Fruit fly (Drosophila melanogaster): ENCODE results near the gene endos.
A peak's percentile ranks its signal among the peaks of the same experiment; 100 is the strongest.

The endos gene

dm6 chr3L:14036867-14037313 is 5.4 kb upstream of the endos start, which contains the start of gene Hsp110:
Gene Hsp110, plus strand, starts transcription at chr3L:14037019.
- TF ChIP-seq acj6 (GFP tag; optimal IDR thresholded peaks at IDR 0.05) (no peak), CG11762 (GFP tag; optimal IDR thresholded peaks at IDR 0.05; ENCODE audit: insufficient read depth) (no peak), CG4318 (GFP tag; optimal IDR thresholded peaks at IDR 0.05) (no peak), CG1621 (tag; optimal IDR thresholded peaks at IDR 0.05) (peak; percentile 39), CG7368 (GFP tag; optimal IDR thresholded peaks at IDR 0.05) (no peak), Eip78C (GFP tag) (peak; percentile 71), spab (GFP tag; optimal IDR thresholded peaks at IDR 0.05) (no peak), CG15336 (GFP tag; IDR thresholded peaks at IDR 0.05) (no peak), CG10631 (GFP tag; optimal IDR thresholded peaks at IDR 0.05) (no peak), cyc (GFP tag; optimal IDR thresholded peaks at IDR 0.05) (no peak), esn (GFP tag; optimal IDR thresholded peaks at IDR 0.05) (peak; percentile 40), CG32006 (GFP tag; optimal IDR thresholded peaks at IDR 0.05) (no peak), dsx (GFP tag; optimal IDR thresholded peaks at IDR 0.05; ENCODE audit: poor library complexity, severe bottlenecking) (no peak), Smox (GFP tag; optimal IDR thresholded peaks at IDR 0.05) (no peak), CG34406 (GFP tag; optimal IDR thresholded peaks at IDR 0.05) (no peak), Hr38 (GFP tag; optimal IDR thresholded peaks at IDR 0.05) (no peak), OdsH (GFP tag; optimal IDR thresholded peaks at IDR 0.05) (no peak), topi (GFP tag; optimal IDR thresholded peaks at IDR 0.05) (peak; percentile 25), Sox14 (GFP tag; optimal IDR thresholded peaks at IDR 0.05) (peak; percentile 17), CG31627 (GFP tag; optimal IDR thresholded peaks at IDR 0.05) (peak; percentile 19), fkh (GFP tag; optimal IDR thresholded peaks at IDR 0.05) (no peak), CG6276 (GFP tag; optimal IDR thresholded peaks at IDR 0.05) (no peak), CG6163 (GFP tag; IDR thresholded peaks at IDR 0.05) (no peak), dac (GFP tag; optimal IDR thresholded peaks at IDR 0.05) (no peak), Sox102F (GFP tag; optimal IDR thresholded peaks at IDR 0.05) (peak; percentile 27), salr (GFP tag; optimal IDR thresholded peaks at IDR 0.05) (no peak), CG11902 (GFP tag; optimal IDR thresholded peaks at IDR 0.05) (no peak), CG8632 (GFP tag; optimal IDR thresholded peaks at IDR 0.05) (no peak), fd59A (GFP tag; optimal IDR thresholded peaks at IDR 0.05) (no peak), Hr39 (GFP tag; optimal IDR thresholded peaks at IDR 0.05) (no peak), Eip93F (GFP tag; optimal IDR thresholded peaks at IDR 0.05) (no peak), CG3919 (GFP tag; optimal IDR thresholded peaks at IDR 0.05) (no peak), Ets96B (tag; optimal IDR thresholded peaks at IDR 0.05) (peak; percentile 9), eg (GFP tag; IDR thresholded peaks at IDR 0.05) (peak; percentile 23; the same call in 1 of the 3 replicates), Sox15 (GFP tag; optimal IDR thresholded peaks at IDR 0.05) (no peak), Gug (GFP tag; IDR thresholded peaks at IDR 0.05) (no peak), CG6792 (GFP tag; optimal IDR thresholded peaks at IDR 0.05) (no peak), Met (GFP tag; optimal IDR thresholded peaks at IDR 0.05) (no peak), vri (GFP tag; optimal IDR thresholded peaks at IDR 0.05) (peak; percentile 64), net (GFP tag; optimal IDR thresholded peaks at IDR 0.05) (no peak), Lpt (GFP tag; optimal IDR thresholded peaks at IDR 0.05) (no peak), Blimp-1 (GFP tag; optimal IDR thresholded peaks at IDR 0.05) (no peak), achi (GFP tag; optimal IDR thresholded peaks at IDR 0.05) (peak; percentile 26), pdm3 (GFP tag; optimal IDR thresholded peaks at IDR 0.05) (no peak), Ets21C (GFP tag; optimal IDR thresholded peaks at IDR 0.05) (no peak), Hr4 (GFP tag; optimal IDR thresholded peaks at IDR 0.05) (peak; percentile 16), lz (GFP tag; optimal IDR thresholded peaks at IDR 0.05) (peak; percentile 27), CG16779 (tag; optimal IDR thresholded peaks at IDR 0.05) (peak; percentile 49), CG11294 (GFP tag; IDR thresholded peaks at IDR 0.05) (no peak), CG9139 (GFP tag; optimal IDR thresholded peaks at IDR 0.05) (peak; percentile 31), CG8119 (GFP tag; IDR thresholded peaks at IDR 0.05) (no peak), CG10669 (GFP tag; optimal IDR thresholded peaks at IDR 0.05) (no peak), CG6854 (GFP tag; optimal IDR thresholded peaks at IDR 0.05) (peak; percentile 56)

Data from whole organism, prepupa.